Worm (Caenorhabditis elegans): ENCODE measurements around the gene B0496.11.

- TF ChIP-seq Y5F2A.4 (GFP tag; optimal IDR thresholded peaks at IDR 0.05) (no peak), hmg-1.1 (GFP tag; IDR thresholded peaks at IDR 0.05) (no peak), jun-1 (tag; optimal IDR thresholded peaks at IDR 0.05) (no peak), lin-13 (GFP tag; optimal IDR thresholded peaks at IDR 0.05) (no peak), fos-1 (tag; optimal IDR thresholded peaks at IDR 0.05) (no peak), nhr-102 (tag; optimal IDR thresholded peaks at IDR 0.05) (no peak), nhr-76 (tag; optimal IDR thresholded peaks at IDR 0.05) (no peak), nhr-28 (tag; optimal IDR thresholded peaks at IDR 0.05) (no peak), ceh-62 (tag; optimal IDR thresholded peaks at IDR 0.05) (no peak), lim-7 (GFP tag; IDR thresholded peaks at IDR 0.05) (no peak), F37D6.2 (tag; optimal IDR thresholded peaks at IDR 0.05) (no peak)
Observed at ce11 chrIV:7388843-7389242, 44.9 kb downstream of the B0496.11 start, which contains the start of gene mob-3.

Data from whole organism, L4 larva.